Fruit fly (Drosophila melanogaster) whole organism, embryonic: ENCODE measurements around the gene CG32260.

ENCODE experiments used
- CG10959 ChIP-seq: fragments of 200-800 bp; sonication (Bioruptor generic); IDR thresholded peaks from 2 replicates; pipeline ENCODE4 v1.3.6; 2022; ENCODE audit warnings: missing biosample characterization, missing genetic modification characterization
- CG15601 ChIP-seq: fragments of 200-800 bp; sonication (Bioruptor generic); optimal IDR thresholded peaks from 3 replicates; lab custom pipeline; 2019; ENCODE audit warnings: missing biosample characterization, mild to moderate bottlenecking, missing genetic modification characterization, moderate library complexity
- CG6765 ChIP-seq: fragments of 200-800 bp; sonication (Bioruptor generic); optimal IDR thresholded peaks from 3 replicates; lab custom pipeline; 2017; ENCODE audit warnings: missing biosample characterization, mild to moderate bottlenecking, missing genetic modification characterization
- Sox100B ChIP-seq: fragments of 200-800 bp; sonication (Bioruptor generic); optimal IDR thresholded peaks from 3 replicates; lab custom pipeline; 2018; ENCODE audit warnings: missing biosample characterization, mild to moderate bottlenecking, missing genetic modification characterization
- YL-1 ChIP-seq: fragments of 200-800 bp; sonication (Bioruptor generic); optimal IDR thresholded peaks from 3 replicates; lab custom pipeline; 2017; ENCODE audit warnings: missing biosample characterization, mild to moderate bottlenecking, missing genetic modification characterization
- bab2 ChIP-seq: fragments of 200-800 bp; sonication (Bioruptor generic); optimal IDR thresholded peaks from 2 replicates; lab custom pipeline; 2016; ENCODE audit warnings: missing biosample characterization, missing genetic modification characterization
- chn ChIP-seq: fragments of 200-800 bp; sonication (Bioruptor generic); optimal IDR thresholded peaks from 2 replicates; lab custom pipeline; 2016; ENCODE audit warnings: missing biosample characterization, missing genetic modification characterization
- insv ChIP-seq, 2 experiments: fragments of 200-800 bp; sonication (Bioruptor generic); optimal IDR thresholded peaks; 3 replicates each; lab custom pipeline; 2016 to 2018; ENCODE audit warnings: missing biosample characterization in 2 of 2, missing genetic modification characterization in 2 of 2
- kah ChIP-seq: fragments of 200-800 bp; sonication (Bioruptor generic); optimal IDR thresholded peaks from 2 replicates; lab custom pipeline; 2018; ENCODE audit warnings: missing biosample characterization, mild to moderate bottlenecking, missing genetic modification characterization
- maf-S ChIP-seq: fragments of 200-800 bp; sonication (Bioruptor generic); optimal IDR thresholded peaks from 2 replicates; lab custom pipeline; 2016; ENCODE audit warnings: missing biosample characterization, missing genetic modification characterization
- sima ChIP-seq: fragments of 200-800 bp; sonication (Bioruptor generic); optimal IDR thresholded peaks from 2 replicates; lab custom pipeline; 2016; ENCODE audit warnings: missing biosample characterization, missing genetic modification characterization

- TF ChIP-seq YL-1 (GFP tag; lab: Kevin White, UChicago) (peak; percentile 1), CG6765 (no peak), insv (GFP tag; optimal IDR thresholded peaks at IDR 0.05; lab: Kevin White, UChicago) (no peak), kah (GFP tag; lab: Kevin White, UChicago) (no peak), bab2 (GFP tag; lab: Kevin White, UChicago) (no peak), maf-S (GFP tag; lab: Kevin White, UChicago) (no peak), CG10959 (no peak), Sox100B (GFP tag; lab: Kevin White, UChicago) (no peak), sima (GFP tag; lab: Kevin White, UChicago) (no peak), chn (GFP tag; lab: Kevin White, UChicago) (no peak), CG15601 (no peak)
Measured at dm6 chr3L:4107120-4107519, 35.0 kb upstream of the CG32260 start.
